Worm (Caenorhabditis elegans): ENCODE measurements around the gene C29F7.2.
A peak's percentile ranks its signal among the peaks of the same experiment; 100 is the strongest.

ce11 chrX:13396550-13397023, 19.3 kb upstream of the C29F7.2 start, which contains the start of gene F02C12.3:
- TF ChIP-seq ama-1 (optimal IDR thresholded peaks at IDR 0.05) = no peak
- no peak for TF ChIP-seq nhr-11 (tag; optimal IDR thresholded peaks at IDR 0.05)
- TF ChIP-seq nfya-1 (tag; optimal IDR thresholded peaks at IDR 0.05) = peak; percentile 58
- no peak for TF ChIP-seq lin-11 (tag; optimal IDR thresholded peaks at IDR 0.05)
